Worm (Caenorhabditis elegans) whole organism, young adult: Measurements from ENCODE around the gene hex-3.

Experiments
- B0035.1 ChIP-seq: sonication (generic microtip); optimal IDR thresholded peaks from 2 replicates; lab custom pipeline; 2016; ENCODE audit warnings: missing genetic modification characterization, mild to moderate bottlenecking, missing compliant biosample characterization, missing genotype, missing genetic modification reagents
- B0261.1 ChIP-seq: sonication (generic microtip); optimal IDR thresholded peaks from 2 replicates; lab custom pipeline; 2016; ENCODE audit warnings: mild to moderate bottlenecking, missing genetic modification characterization, moderate library complexity, missing compliant biosample characterization
- B0336.3 ChIP-seq: fragments of 200-800 bp; sonication (Bioruptor generic); IDR thresholded peaks from 2 replicates; pipeline ENCODE4 v1.3.6; 2022; ENCODE audit warnings: missing genetic modification characterization, missing compliant biosample characterization
- F23B12.7 ChIP-seq: sonication (generic microtip); optimal IDR thresholded peaks from 2 replicates; lab custom pipeline; 2017; ENCODE audit warnings: missing genetic modification characterization, mild to moderate bottlenecking, missing compliant biosample characterization, antibody characterized with exemption, moderate library complexity; ENCODE audit not compliant: insufficient read depth
- F33H1.4 ChIP-seq: fragments of 200-800 bp; sonication (Bioruptor generic); IDR thresholded peaks from 2 replicates; pipeline ENCODE4 v1.3.6; 2022; ENCODE audit warnings: missing genetic modification reagents, missing genetic modification characterization, missing compliant biosample characterization
- F49E8.2 ChIP-seq: sonication (generic microtip); optimal IDR thresholded peaks from 3 replicates; lab custom pipeline; 2017; ENCODE audit warnings: missing genetic modification characterization, mild to moderate bottlenecking, missing compliant biosample characterization, antibody characterized with exemption, moderate library complexity; ENCODE audit not compliant: insufficient read depth
- Y53F4B.3 ChIP-seq: fragments of 200-800 bp; sonication (Bioruptor generic); IDR thresholded peaks from 2 replicates; pipeline ENCODE4 v1.3.6; 2022; ENCODE audit warnings: missing genetic modification reagents, missing genetic modification characterization, missing compliant biosample characterization
- Y56A3A.18 ChIP-seq: fragments of 200-800 bp; sonication (Bioruptor generic); IDR thresholded peaks from 2 replicates; pipeline ENCODE4 v1.3.6; 2022; ENCODE audit warnings: missing genetic modification reagents, missing genetic modification characterization, missing compliant biosample characterization
- Y79H2A.3 ChIP-seq: fragments of 200-800 bp; sonication (Bioruptor generic); conservative IDR thresholded peaks from 2 replicates; pipeline ENCODE4 v1.3.6; 2022; ENCODE audit warnings: missing genetic modification reagents, missing genetic modification characterization, missing compliant biosample characterization
- ZK185.1 ChIP-seq: sonication (generic microtip); optimal IDR thresholded peaks from 2 replicates; lab custom pipeline; 2016; ENCODE audit warnings: mild to moderate bottlenecking, missing genetic modification characterization, missing compliant biosample characterization; ENCODE audit not compliant: poor library complexity, severe bottlenecking
- ama-1 ChIP-seq, 3 experiments: fragments of 150-350 bp in 1 of 3; sonication (generic microtip) in 2 of 3; optimal IDR thresholded peaks; 2 replicates each; lab custom pipeline; 2014 to 2018; ENCODE audit warnings: missing biosample characterization in 2 of 3, missing genetic modification characterization in 2 of 3, missing genetic modification reagents in 2 of 3
- aptf-2 ChIP-seq: fragments of 200-800 bp; sonication (Bioruptor generic); conservative IDR thresholded peaks from 2 replicates; pipeline ENCODE4 v1.3.6; 2022; ENCODE audit warnings: missing genetic modification reagents, missing genetic modification characterization, missing compliant biosample characterization
- athp-1 ChIP-seq: sonication (generic microtip); optimal IDR thresholded peaks from 2 replicates; lab custom pipeline; 2017; ENCODE audit warnings: mild to moderate bottlenecking, missing genetic modification characterization, missing compliant biosample characterization
- attf-6 ChIP-seq: fragments of 200-800 bp; sonication (Bioruptor generic); IDR thresholded peaks from 2 replicates; pipeline ENCODE4 v1.3.6; 2022; ENCODE audit warnings: missing genetic modification reagents, missing genetic modification characterization, missing compliant biosample characterization
- bed-1 ChIP-seq: fragments of 200-800 bp; sonication (Bioruptor generic); IDR thresholded peaks from 2 replicates; pipeline ENCODE4 v1.3.6; 2022; ENCODE audit warnings: missing genetic modification reagents, missing genetic modification characterization, missing compliant biosample characterization
- bed-2 ChIP-seq: fragments of 200-800 bp; sonication (Bioruptor generic); IDR thresholded peaks from 2 replicates; pipeline ENCODE4 v1.3.6; 2022; ENCODE audit warnings: missing genetic modification reagents, missing genetic modification characterization, missing compliant biosample characterization
- ccch-3 ChIP-seq: fragments of 200-800 bp; sonication (Bioruptor generic); optimal IDR thresholded peaks from 2 replicates; lab custom pipeline; 2018; ENCODE audit warnings: mild to moderate bottlenecking, missing genetic modification characterization, missing compliant biosample characterization
- cebp-2 ChIP-seq: fragments of 200-800 bp; sonication (Bioruptor generic); IDR thresholded peaks from 2 replicates; pipeline ENCODE4 v1.3.6; 2022; ENCODE audit warnings: missing genetic modification characterization, missing compliant biosample characterization
- ceh-27 ChIP-seq: fragments of 200-800 bp; sonication (Bioruptor generic); optimal IDR thresholded peaks from 2 replicates; lab custom pipeline; 2018; ENCODE audit warnings: mild to moderate bottlenecking, missing genetic modification characterization, moderate library complexity, missing compliant biosample characterization
- ceh-58 ChIP-seq: fragments of 200-800 bp; sonication (Bioruptor generic); IDR thresholded peaks from 2 replicates; pipeline ENCODE4 v1.3.6; 2022; ENCODE audit warnings: missing genetic modification characterization, missing compliant biosample characterization
- ceh-79 ChIP-seq: sonication (generic microtip); optimal IDR thresholded peaks from 2 replicates; lab custom pipeline; 2017; ENCODE audit warnings: mild to moderate bottlenecking, missing genetic modification characterization, missing compliant biosample characterization
- dox-1 ChIP-seq: fragments of 200-800 bp; sonication (Bioruptor generic); IDR thresholded peaks from 2 replicates; pipeline ENCODE4 v1.3.6; 2022; ENCODE audit warnings: missing genetic modification reagents, missing genetic modification characterization, missing compliant biosample characterization
- efl-1 ChIP-seq: fragments of 150-350 bp; optimal IDR thresholded peaks from 2 replicates; lab custom pipeline; 2014; ENCODE audit warnings: missing biosample characterization, missing genetic modification reagents, missing genetic modification characterization
- egl-18 ChIP-seq: fragments of 200-800 bp; sonication (Bioruptor generic); IDR thresholded peaks from 2 replicates; pipeline ENCODE4 v1.3.6; 2022; ENCODE audit warnings: missing genetic modification reagents, missing genetic modification characterization, missing compliant biosample characterization
- egrh-3 ChIP-seq: fragments of 200-800 bp; sonication (Bioruptor generic); IDR thresholded peaks from 2 replicates; pipeline ENCODE4 v1.3.6; 2022; ENCODE audit warnings: missing genetic modification reagents, missing genetic modification characterization, missing compliant biosample characterization
- gei-17 ChIP-seq: fragments of 200-800 bp; sonication (Bioruptor generic); optimal IDR thresholded peaks from 2 replicates; lab custom pipeline; 2018; ENCODE audit warnings: mild to moderate bottlenecking, missing genetic modification characterization, missing compliant biosample characterization
- hlh-12 ChIP-seq: sonication (generic microtip); optimal IDR thresholded peaks from 2 replicates; lab custom pipeline; 2016; ENCODE audit warnings: missing genetic modification characterization, missing compliant biosample characterization
- hmg-1.2 ChIP-seq: fragments of 200-800 bp; sonication (Bioruptor generic); IDR thresholded peaks from 2 replicates; pipeline ENCODE4 v1.3.6; 2022; ENCODE audit warnings: missing genetic modification reagents, missing genetic modification characterization, missing compliant biosample characterization
- hmg-20 ChIP-seq: fragments of 200-800 bp; sonication (Bioruptor generic); IDR thresholded peaks from 2 replicates; pipeline ENCODE4 v1.3.6; 2022; ENCODE audit warnings: missing genetic modification reagents, missing genetic modification characterization, missing compliant biosample characterization
- let-526 ChIP-seq: fragments of 200-800 bp; sonication (Bioruptor generic); IDR thresholded peaks from 2 replicates; pipeline ENCODE4 v1.3.6; 2022; ENCODE audit warnings: missing genetic modification reagents, missing genetic modification characterization, missing compliant biosample characterization
- lin-54 ChIP-seq: fragments of 200-800 bp; sonication (Bioruptor generic); optimal IDR thresholded peaks from 2 replicates; lab custom pipeline; 2018; ENCODE audit warnings: mild to moderate bottlenecking, missing genetic modification characterization, missing compliant biosample characterization
- lir-1 ChIP-seq: fragments of 200-800 bp; sonication (Bioruptor generic); conservative IDR thresholded peaks from 2 replicates; pipeline ENCODE4 v1.3.6; 2022; ENCODE audit warnings: missing genetic modification reagents, missing genetic modification characterization, missing compliant biosample characterization
- lsl-1 ChIP-seq: fragments of 200-800 bp; sonication (Bioruptor generic); optimal IDR thresholded peaks from 2 replicates; lab custom pipeline; 2018; ENCODE audit warnings: mild to moderate bottlenecking, missing genetic modification characterization, moderate library complexity, missing compliant biosample characterization
- madf-10 ChIP-seq: sonication (generic microtip); optimal IDR thresholded peaks from 2 replicates; lab custom pipeline; 2016; ENCODE audit warnings: mild to moderate bottlenecking, missing genetic modification characterization, missing compliant biosample characterization
- mel-28 ChIP-seq: sonication (generic microtip); optimal IDR thresholded peaks from 2 replicates; lab custom pipeline; 2016; ENCODE audit warnings: borderline replicate concordance, mild to moderate bottlenecking, missing genetic modification characterization, missing compliant biosample characterization
- nhr-179 ChIP-seq: sonication (generic microtip); optimal IDR thresholded peaks from 2 replicates; lab custom pipeline; 2016; ENCODE audit warnings: mild to moderate bottlenecking, missing genetic modification characterization, missing compliant biosample characterization
- pbrm-1 ChIP-seq: fragments of 200-800 bp; sonication (Bioruptor generic); IDR thresholded peaks from 2 replicates; pipeline ENCODE4 v1.3.6; 2022; ENCODE audit warnings: missing genetic modification reagents, missing genetic modification characterization, missing compliant biosample characterization
- repo-1 ChIP-seq: sonication (generic microtip); optimal IDR thresholded peaks from 2 replicates; lab custom pipeline; 2017; ENCODE audit warnings: mild to moderate bottlenecking, missing genetic modification characterization, missing compliant biosample characterization
- rpc-1 ChIP-seq, 2 experiments: fragments of 150-350 bp in 1 of 2; sonication (generic microtip) in 1 of 2; optimal IDR thresholded peaks; 2 replicates each; lab custom pipeline; 2014 to 2018; ENCODE audit warnings: missing biosample characterization in 1 of 2, missing genetic modification characterization in 1 of 2, missing genetic modification reagents in 1 of 2, missing genotype in 1 of 2
- sea-2 ChIP-seq: fragments of 200-800 bp; sonication (Bioruptor generic); IDR thresholded peaks from 2 replicates; pipeline ENCODE4 v1.3.6; 2022; ENCODE audit warnings: missing genetic modification characterization, missing compliant biosample characterization
- snpc-3.4 ChIP-seq: sonication (generic microtip); optimal IDR thresholded peaks from 2 replicates; lab custom pipeline; 2017; ENCODE audit warnings: missing genetic modification characterization, mild to moderate bottlenecking, missing compliant biosample characterization, antibody characterized with exemption, moderate library complexity, missing genotype, missing genetic modification reagents
- snpc-4 ChIP-seq, 5 experiments: fragments of 150-350 bp in 1 of 5; sonication (generic microtip) in 4 of 5; optimal IDR thresholded peaks; 2 replicates each; lab custom pipeline; 2014 to 2018; ENCODE audit warnings: missing genetic modification characterization in 5 of 5, missing biosample characterization in 3 of 5, antibody characterized with exemption in 2 of 5, mild to moderate bottlenecking in 2 of 5, missing compliant biosample characterization in 2 of 5, missing genotype in 2 of 5, moderate library complexity in 2 of 5, missing genetic modification reagents in 1 of 5
- tbx-9 ChIP-seq: sonication (generic microtip); optimal IDR thresholded peaks from 2 replicates; lab custom pipeline; 2016; ENCODE audit warnings: borderline replicate concordance, missing genetic modification characterization, inconsistent platforms, missing compliant biosample characterization
- zfh-2 ChIP-seq: fragments of 200-800 bp; sonication (Bioruptor generic); conservative IDR thresholded peaks from 2 replicates; pipeline ENCODE4 v1.3.6; 2022; ENCODE audit warnings: missing genetic modification reagents, missing genetic modification characterization, missing compliant biosample characterization
- ztf-22 ChIP-seq: fragments of 200-800 bp; sonication (Bioruptor generic); optimal IDR thresholded peaks from 2 replicates; lab custom pipeline; 2018; ENCODE audit warnings: mild to moderate bottlenecking, missing genetic modification characterization, moderate library complexity, missing compliant biosample characterization
- ztf-28 ChIP-seq: fragments of 200-800 bp; sonication (Bioruptor generic); IDR thresholded peaks from 2 replicates; pipeline ENCODE4 v1.3.6; 2022; ENCODE audit warnings: missing genetic modification reagents, missing genetic modification characterization, missing compliant biosample characterization
- ztf-6 ChIP-seq: fragments of 200-800 bp; sonication (Bioruptor generic); IDR thresholded peaks from 2 replicates; pipeline ENCODE4 v1.3.6; 2022; ENCODE audit warnings: missing genetic modification reagents, missing genetic modification characterization, missing compliant biosample characterization

hex-3 gene

DNA sequence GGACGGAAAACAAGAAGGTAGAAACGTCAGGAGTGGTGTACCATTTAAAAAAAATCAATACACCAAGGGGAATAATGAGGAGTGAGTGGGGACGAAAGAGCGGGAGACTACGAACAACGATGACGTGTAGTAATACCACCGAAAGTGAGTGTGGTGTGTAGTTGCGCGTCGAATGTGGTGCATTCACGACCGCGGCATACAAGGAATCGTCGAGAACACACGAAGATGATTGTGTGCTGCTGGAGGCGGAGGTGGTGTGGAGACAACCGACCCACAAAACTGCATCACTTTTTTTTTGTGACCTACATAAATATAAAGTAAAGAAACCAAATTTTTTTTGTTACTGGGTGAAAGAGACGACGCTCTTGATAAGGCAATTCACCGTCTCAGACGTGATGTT is 30.7 kb upstream of the hex-3 start (continued):
- TF ChIP-seq Y53F4B.3 (GFP tag; lab: Robert Waterston, UW): no peak
- TF ChIP-seq ceh-79 (tag; lab: Kevin White, UChicago): no peak
- TF ChIP-seq hmg-20 (GFP tag; lab: Robert Waterston, UW): no peak
- TF ChIP-seq nhr-179: no peak
- TF ChIP-seq madf-10 (tag; lab: Kevin White, UChicago): peak; percentile 10
- peak; percentile 14; the same call in 1 of the 2 replicates for TF ChIP-seq let-526 (GFP tag; lab: Robert Waterston, UW)
- no peak for TF ChIP-seq aptf-2 (GFP tag; lab: Robert Waterston, UW)
- 0 out of 2 replicates have a peak, but pooled peaks have one; percentile 22 for TF ChIP-seq pbrm-1 (GFP tag; lab: Robert Waterston, UW)
- no peak for TF ChIP-seq lir-1 (GFP tag; lab: Robert Waterston, UW)
- no peak for TF ChIP-seq ztf-22 (GFP tag; lab: Kevin White, UChicago)
- peak; percentile 13; the same call in 1 of the 2 replicates for TF ChIP-seq egrh-3 (GFP tag; lab: Robert Waterston, UW)
- peak; percentile 12 for TF ChIP-seq repo-1 (tag; lab: Kevin White, UChicago)
- TF ChIP-seq athp-1 (tag; lab: Kevin White, UChicago): no peak
- TF ChIP-seq ztf-6 (GFP tag; lab: Robert Waterston, UW): no peak
- no peak for TF ChIP-seq snpc-3.4
- no peak for TF ChIP-seq bed-2 (GFP tag; lab: Robert Waterston, UW)
- no peak for TF ChIP-seq rpc-1 (optimal IDR thresholded peaks at IDR 0.05; lab: Kevin White, UChicago)
- no peak for TF ChIP-seq rpc-1 (tag; optimal IDR thresholded peaks at IDR 0.05; lab: Kevin White, UChicago)
- no peak for TF ChIP-seq Y56A3A.18 (GFP tag; lab: Robert Waterston, UW)
- no peak for TF ChIP-seq Y79H2A.3 (GFP tag; lab: Robert Waterston, UW)
- TF ChIP-seq B0261.1: no peak
- peak; percentile 66 for TF ChIP-seq ceh-27 (GFP tag; lab: Kevin White, UChicago)
- TF ChIP-seq tbx-9 (tag; lab: Kevin White, UChicago): no peak
- no peak for TF ChIP-seq egl-18
- peak; percentile 5 for TF ChIP-seq snpc-4 (GFP tag; optimal IDR thresholded peaks at IDR 0.05; lab: Kevin White, UChicago)
- TF ChIP-seq snpc-4 (tag; optimal IDR thresholded peaks at IDR 0.05; lab: Kevin White, UChicago): peak in 2 of 4 experiments; percentile 30 to 31
- TF ChIP-seq hmg-1.2 (GFP tag; lab: Robert Waterston, UW): peak; percentile 43
- TF ChIP-seq efl-1 (GFP tag; lab: Kevin White, UChicago): no peak
- TF ChIP-seq B0035.1 (tag; lab: Kevin White, UChicago): no peak
- TF ChIP-seq B0336.3 (GFP tag; lab: Robert Waterston, UW): no peak
- peak; percentile 54; the same call in 1 of the 2 replicates for TF ChIP-seq zfh-2
- TF ChIP-seq gei-17 (GFP tag; lab: Kevin White, UChicago): no peak
- no peak for TF ChIP-seq cebp-2 (GFP tag; lab: Robert Waterston, UW)
- peak; percentile 38 for TF ChIP-seq lin-54 (GFP tag; lab: Kevin White, UChicago)
- no peak for TF ChIP-seq F49E8.2 (tag; lab: Kevin White, UChicago)
- TF ChIP-seq ceh-58 (GFP tag; lab: Robert Waterston, UW): no peak
- no peak for TF ChIP-seq sea-2 (GFP tag; lab: Robert Waterston, UW)
- TF ChIP-seq mel-28 (tag; lab: Kevin White, UChicago): no peak
- peak; percentile 76 for TF ChIP-seq dox-1 (GFP tag; lab: Robert Waterston, UW)
- TF ChIP-seq hlh-12 (tag; lab: Kevin White, UChicago): no peak
- no peak for TF ChIP-seq ztf-28 (GFP tag; lab: Robert Waterston, UW)
- no peak for TF ChIP-seq ccch-3 (GFP tag; lab: Kevin White, UChicago)
- no peak for TF ChIP-seq lsl-1 (GFP tag; lab: Kevin White, UChicago)
- TF ChIP-seq bed-1: no peak
- TF ChIP-seq ama-1 (optimal IDR thresholded peaks at IDR 0.05; lab: Kevin White, UChicago): no peak
- TF ChIP-seq ama-1 (GFP tag; optimal IDR thresholded peaks at IDR 0.05; lab: Kevin White, UChicago): no peak
- TF ChIP-seq attf-6 (GFP tag; lab: Robert Waterston, UW): no peak
- no peak for TF ChIP-seq F33H1.4
- no peak for TF ChIP-seq F23B12.7 (tag; lab: Kevin White, UChicago)
- TF ChIP-seq ZK185.1 (tag; lab: Kevin White, UChicago): peak; percentile 69
